Fruit fly (Drosophila melanogaster): Measurements from ENCODE around the gene CG8837.

dm6 chr2L:3356790-3357696 is 37.0 kb downstream of the CG8837 start, which contains the start of gene CG8838:
- TF ChIP-seq CG9948 (tag; optimal IDR thresholded peaks at IDR 0.05), result no peak
- no peak for TF ChIP-seq CG15710 (tag; optimal IDR thresholded peaks at IDR 0.05)
- TF ChIP-seq CG14655 (GFP tag; optimal IDR thresholded peaks at IDR 0.05), result no peak
- TF ChIP-seq EcR (GFP tag; optimal IDR thresholded peaks at IDR 0.05), result no peak
- TF ChIP-seq Pif1A (GFP tag; optimal IDR thresholded peaks at IDR 0.05), result no peak
- no peak for TF ChIP-seq Snoo (tag; optimal IDR thresholded peaks at IDR 0.05)
- no peak for TF ChIP-seq CG17806 (tag; optimal IDR thresholded peaks at IDR 0.05)

Measured in whole organism, pupa.